Fruit fly (Drosophila melanogaster) whole organism, embryonic: Measurements from ENCODE around the gene CG17855.

Experiments
- CG10321 ChIP-seq: fragments of 200-800 bp; sonication (Bioruptor generic); IDR thresholded peaks from 2 replicates; pipeline ENCODE4 v1.3.6; 2022; ENCODE audit warnings: missing biosample characterization, missing genetic modification characterization
- CG10366 ChIP-seq: fragments of 200-800 bp; sonication (Bioruptor generic); IDR thresholded peaks from 2 replicates; pipeline ENCODE4 v1.3.6; 2022; ENCODE audit warnings: missing biosample characterization, missing genetic modification characterization
- CG10565 ChIP-seq: fragments of 200-800 bp; sonication (Bioruptor generic); optimal IDR thresholded peaks from 3 replicates; lab custom pipeline; 2016; ENCODE audit warnings: missing biosample characterization, mild to moderate bottlenecking, missing genetic modification characterization
- CG10654 ChIP-seq: fragments of 200-800 bp; sonication (Bioruptor generic); optimal IDR thresholded peaks from 2 replicates; lab custom pipeline; 2016; ENCODE audit warnings: missing biosample characterization, missing genetic modification characterization
- CG11247 ChIP-seq: fragments of 200-800 bp; sonication (Bioruptor generic); IDR thresholded peaks from 2 replicates; pipeline ENCODE4 v1.3.6; 2022; ENCODE audit warnings: missing biosample characterization, missing genetic modification characterization
- CG11398 ChIP-seq: fragments of 200-800 bp; sonication (Bioruptor generic); optimal IDR thresholded peaks from 2 replicates; lab custom pipeline; 2016; ENCODE audit warnings: missing biosample characterization, missing genetic modification characterization
- CG11560 ChIP-seq: fragments of 200-800 bp; sonication (Bioruptor generic); IDR thresholded peaks from 3 replicates; pipeline ENCODE4 v1.3.6; 2022; ENCODE audit warnings: missing biosample characterization, missing genetic modification characterization
- CG13775 ChIP-seq: fragments of 200-800 bp; sonication (Bioruptor generic); optimal IDR thresholded peaks from 3 replicates; lab custom pipeline; 2017; ENCODE audit warnings: missing biosample characterization, mild to moderate bottlenecking, missing genetic modification characterization
- CG1529 ChIP-seq: fragments of 200-800 bp; sonication (Bioruptor generic); optimal IDR thresholded peaks from 3 replicates; lab custom pipeline; 2018; ENCODE audit warnings: missing biosample characterization, missing genetic modification characterization
- CG15514 ChIP-seq: fragments of 200-800 bp; sonication (Bioruptor generic); optimal IDR thresholded peaks from 3 replicates; lab custom pipeline; 2017; ENCODE audit warnings: missing biosample characterization, missing genetic modification characterization, mild to moderate bottlenecking, moderate library complexity, missing genetic modification reagents
- CG16779 ChIP-seq: fragments of 200-800 bp; sonication (Bioruptor generic); IDR thresholded peaks from 2 replicates; pipeline ENCODE4 v1.3.6; 2022; ENCODE audit warnings: missing biosample characterization, missing genetic modification characterization
- CG17568 ChIP-seq: fragments of 200-800 bp; sonication (Bioruptor generic); optimal IDR thresholded peaks from 2 replicates; lab custom pipeline; 2018; ENCODE audit warnings: missing biosample characterization, mild to moderate bottlenecking, missing genetic modification characterization, moderate library complexity
- CG3065 ChIP-seq: fragments of 200-800 bp; sonication (Bioruptor generic); optimal IDR thresholded peaks from 2 replicates; lab custom pipeline; 2016; ENCODE audit warnings: missing biosample characterization, missing genetic modification characterization
- CG32532 ChIP-seq: fragments of 200-800 bp; sonication (Bioruptor generic); IDR thresholded peaks from 2 replicates; pipeline ENCODE4 v1.3.6; 2022; ENCODE audit warnings: missing biosample characterization, missing genetic modification characterization
- CG32772 ChIP-seq: fragments of 200-800 bp; sonication (Bioruptor generic); IDR thresholded peaks from 2 replicates; pipeline ENCODE4 v1.3.6; 2022; ENCODE audit warnings: missing biosample characterization, missing genetic modification characterization
- CG42726 ChIP-seq: fragments of 200-800 bp; sonication (Bioruptor generic); IDR thresholded peaks from 2 replicates; pipeline ENCODE4 v1.3.6; 2022; ENCODE audit warnings: missing biosample characterization, missing genetic modification characterization; ENCODE audit not compliant: partially characterized antibody
- CG7556 ChIP-seq: fragments of 200-800 bp; sonication (Bioruptor generic); optimal IDR thresholded peaks from 2 replicates; lab custom pipeline; 2017; ENCODE audit warnings: missing biosample characterization, mild to moderate bottlenecking, missing genetic modification characterization
- Fer1 ChIP-seq: fragments of 200-800 bp; sonication (Bioruptor generic); optimal IDR thresholded peaks from 2 replicates; lab custom pipeline; 2017; ENCODE audit warnings: missing biosample characterization, mild to moderate bottlenecking, missing genetic modification characterization
- Gug ChIP-seq: fragments of 200-800 bp; sonication (Bioruptor generic); IDR thresholded peaks from 4 replicates; pipeline ENCODE4 v1.3.6; 2022; ENCODE audit warnings: missing biosample characterization, missing genetic modification characterization
- H2.0 ChIP-seq: fragments of 200-800 bp; sonication (Bioruptor generic); IDR thresholded peaks from 2 replicates; pipeline ENCODE4 v1.3.6; 2022; ENCODE audit warnings: missing biosample characterization, missing genetic modification characterization
- Hr51 ChIP-seq, 2 experiments: fragments of 200-800 bp; sonication (Bioruptor generic); optimal IDR thresholded peaks; 2 replicates in 1 of 2; 3 replicates in 1 of 2; lab custom pipeline; 2016 to 2018; ENCODE audit warnings: missing biosample characterization in 2 of 2, missing genetic modification characterization in 2 of 2, mild to moderate bottlenecking in 1 of 2, moderate library complexity in 1 of 2
- Meics ChIP-seq: fragments of 200-800 bp; sonication (Bioruptor generic); optimal IDR thresholded peaks from 2 replicates; lab custom pipeline; 2017; ENCODE audit warnings: missing biosample characterization, mild to moderate bottlenecking, missing genetic modification characterization
- Mes4 ChIP-seq: fragments of 200-800 bp; sonication (Bioruptor generic); optimal IDR thresholded peaks from 2 replicates; lab custom pipeline; 2016; ENCODE audit warnings: missing biosample characterization, missing genetic modification characterization
- Mrtf ChIP-seq: fragments of 200-800 bp; sonication (Bioruptor generic); IDR thresholded peaks from 3 replicates; pipeline ENCODE4 v1.3.6; 2022; ENCODE audit warnings: missing biosample characterization, missing genetic modification characterization
- PHDP ChIP-seq: fragments of 200-800 bp; sonication (Bioruptor generic); optimal IDR thresholded peaks from 3 replicates; lab custom pipeline; 2018; ENCODE audit warnings: missing biosample characterization, mild to moderate bottlenecking, missing genetic modification characterization, moderate library complexity
- Pdp1 ChIP-seq, 2 experiments: fragments of 200-800 bp; sonication (Bioruptor generic); optimal IDR thresholded peaks; 3 replicates each; lab custom pipeline; 2016; ENCODE audit warnings: missing biosample characterization in 2 of 2, missing genetic modification characterization in 2 of 2, mild to moderate bottlenecking in 1 of 2, moderate library complexity in 1 of 2
- Trl ChIP-seq, 3 experiments: fragments of >200 bp in 2 of 3; fragments of 200-800 bp in 1 of 3; sonication (Bioruptor generic) in 1 of 3; optimal IDR thresholded peaks; 2 replicates in 1 of 3; 3 replicates in 2 of 3; lab custom pipeline; 2016 to 2017; ENCODE audit warnings: missing biosample characterization in 1 of 3, missing genetic modification characterization in 1 of 3
- Xbp1 ChIP-seq: fragments of 200-800 bp; sonication (Bioruptor generic); optimal IDR thresholded peaks from 3 replicates; lab custom pipeline; 2016; ENCODE audit warnings: missing biosample characterization, mild to moderate bottlenecking, missing genetic modification characterization
- br ChIP-seq: fragments of >200 bp; optimal IDR thresholded peaks from 2 replicates; lab custom pipeline; 2017
- cas ChIP-seq: fragments of 200-800 bp; sonication (Bioruptor generic); IDR thresholded peaks from 2 replicates; pipeline ENCODE4 v1.3.6; 2022; ENCODE audit warnings: missing biosample characterization, missing genetic modification characterization
- ci ChIP-seq: fragments of 200-800 bp; sonication (Bioruptor generic); IDR thresholded peaks from 3 replicates; pipeline ENCODE4 v1.3.6; 2022; ENCODE audit warnings: missing biosample characterization, missing genetic modification characterization
- dati ChIP-seq: fragments of 200-800 bp; sonication (Bioruptor generic); IDR thresholded peaks from 2 replicates; pipeline ENCODE4 v1.3.6; 2022; ENCODE audit warnings: missing biosample characterization, missing genetic modification characterization
- dysf ChIP-seq: fragments of 200-800 bp; sonication (Bioruptor generic); IDR thresholded peaks from 3 replicates; pipeline ENCODE4 v1.3.6; 2022; ENCODE audit warnings: missing biosample characterization, missing genetic modification characterization
- fru ChIP-seq: fragments of >200 bp; optimal IDR thresholded peaks from 2 replicates; lab custom pipeline; 2017
- gsb-n ChIP-seq: fragments of 200-800 bp; sonication (Bioruptor generic); optimal IDR thresholded peaks from 3 replicates; lab custom pipeline; 2018; ENCODE audit warnings: missing biosample characterization, mild to moderate bottlenecking, missing genetic modification characterization
- gt ChIP-seq: fragments of 200-800 bp; sonication (Bioruptor generic); IDR thresholded peaks from 2 replicates; pipeline ENCODE4 v1.3.6; 2022; ENCODE audit warnings: missing biosample characterization, missing genetic modification characterization
- hth ChIP-seq: fragments of >200 bp; optimal IDR thresholded peaks from 2 replicates; lab custom pipeline; 2017; ENCODE audit warnings: inconsistent platforms
- ind ChIP-seq: fragments of 200-800 bp; sonication (Bioruptor generic); optimal IDR thresholded peaks from 3 replicates; lab custom pipeline; 2016; ENCODE audit warnings: missing biosample characterization, missing genetic modification characterization
- lbe ChIP-seq: fragments of 200-800 bp; sonication (Bioruptor generic); optimal IDR thresholded peaks from 2 replicates; lab custom pipeline; 2016; ENCODE audit warnings: missing biosample characterization, mild to moderate bottlenecking, missing genetic modification characterization
- lov ChIP-seq, 2 experiments: fragments of 200-800 bp in 1 of 2; fragments of >200 bp in 1 of 2; sonication (Bioruptor generic) in 1 of 2; IDR thresholded peaks in 1 of 2; optimal IDR thresholded peaks in 1 of 2; 2 replicates in 1 of 2; 3 replicates in 1 of 2; pipeline versions ENCODE4 v1.3.6 to Lab custom; 2017 to 2022; ENCODE audit warnings: missing biosample characterization in 1 of 2, missing genetic modification characterization in 1 of 2
- org-1 ChIP-seq: fragments of 200-800 bp; sonication (Bioruptor generic); optimal IDR thresholded peaks from 2 replicates; lab custom pipeline; 2017; ENCODE audit warnings: missing biosample characterization, missing genetic modification characterization
- p53 ChIP-seq: fragments of 200-800 bp; sonication (Bioruptor generic); optimal IDR thresholded peaks from 2 replicates; lab custom pipeline; 2016; ENCODE audit warnings: missing biosample characterization, missing genetic modification characterization
- pb ChIP-seq: fragments of 200-800 bp; sonication (Bioruptor generic); optimal IDR thresholded peaks from 3 replicates; lab custom pipeline; 2016; ENCODE audit warnings: missing biosample characterization, missing genetic modification characterization
- psq ChIP-seq: fragments of 200-800 bp; sonication (Bioruptor generic); optimal IDR thresholded peaks from 2 replicates; lab custom pipeline; 2017; ENCODE audit warnings: missing biosample characterization, missing genetic modification characterization
- sisA ChIP-seq: fragments of 200-800 bp; sonication (Bioruptor generic); IDR thresholded peaks from 2 replicates; pipeline ENCODE4 v1.3.6; 2022; ENCODE audit warnings: missing biosample characterization, missing genetic modification characterization
- tin ChIP-seq: fragments of 200-800 bp; sonication (Bioruptor generic); optimal IDR thresholded peaks from 3 replicates; lab custom pipeline; 2016; ENCODE audit warnings: missing biosample characterization, missing genetic modification characterization
- ttk ChIP-seq: fragments of 200-800 bp; sonication (Bioruptor generic); IDR thresholded peaks from 2 replicates; pipeline ENCODE4 v2.1.2; 2022; ENCODE audit warnings: missing biosample characterization, missing genetic modification characterization
- tx ChIP-seq: fragments of 200-800 bp; sonication (Bioruptor generic); optimal IDR thresholded peaks from 2 replicates; lab custom pipeline; 2016; ENCODE audit warnings: missing biosample characterization, missing genetic modification characterization
- vnd ChIP-seq: fragments of 200-800 bp; sonication (Bioruptor generic); IDR thresholded peaks from 3 replicates; pipeline ENCODE4 v1.3.6; 2022; ENCODE audit warnings: missing biosample characterization, missing genetic modification characterization; ENCODE audit not compliant: partially characterized antibody

Gene CG17855

dm6 chr2L:9520886-9521868 lies 19.1 kb upstream of the CG17855 start, which contains the start of gene Oatp30B (continued):
- TF ChIP-seq Trl (optimal IDR thresholded peaks at IDR 0.05; lab: Kevin White, UChicago) (peak; percentile 67 to 77), Trl (GFP tag; optimal IDR thresholded peaks at IDR 0.05; lab: Kevin White, UChicago) (peak; percentile 96), CG16779 (peak; percentile 96), pb (peak; percentile 89), CG17568 (peak; percentile 93), CG32772 (peak; percentile 96), sisA (GFP tag; lab: Robert Waterston, UW) (peak; percentile 96), fru (lab: Kevin White, UChicago) (no peak), Meics (GFP tag; lab: Kevin White, UChicago) (peak; percentile 94), dati (GFP tag; lab: Robert Waterston, UW) (peak; percentile 95), CG11398 (GFP tag; lab: Kevin White, UChicago) (peak; percentile 87), CG10565 (peak; percentile 79), Fer1 (GFP tag; lab: Kevin White, UChicago) (peak; percentile 96), dysf (GFP tag; lab: Robert Waterston, UW) (peak; percentile 97), Mes4 (GFP tag; lab: Kevin White, UChicago) (peak; percentile 91), lbe (GFP tag; lab: Kevin White, UChicago) (peak; percentile 92), org-1 (GFP tag; lab: Kevin White, UChicago) (peak; percentile 82), H2.0 (GFP tag; lab: Robert Waterston, UW) (peak; percentile 97), Hr51 (GFP tag; optimal IDR thresholded peaks at IDR 0.05; lab: Kevin White, UChicago) (peak; percentile 96), tx (peak; percentile 94), vnd (GFP tag; lab: Robert Waterston, UW) (peak; percentile 96), Mrtf (GFP tag; lab: Robert Waterston, UW) (peak; percentile 95), Pdp1 (GFP tag; optimal IDR thresholded peaks at IDR 0.05; lab: Kevin White, UChicago) (peak; percentile 95), br (lab: Kevin White, UChicago) (no peak), ttk (GFP tag; lab: Robert Waterston, UW) (peak; percentile 95), CG1529 (peak; percentile 88), Gug (GFP tag; lab: Robert Waterston, UW) (peak; percentile 92), p53 (peak; percentile 85), Xbp1 (peak; percentile 98), ind (GFP tag; lab: Kevin White, UChicago) (peak; percentile 97), lov (optimal IDR thresholded peaks at IDR 0.05; lab: Kevin White, UChicago) (no peak), lov (GFP tag; IDR thresholded peaks at IDR 0.05; lab: Robert Waterston, UW) (peak; percentile 97), CG10654 (GFP tag; lab: Kevin White, UChicago) (peak; percentile 97), tin (GFP tag; lab: Kevin White, UChicago) (peak; percentile 98), cas (GFP tag; lab: Robert Waterston, UW) (peak; percentile 97), hth (no peak), CG10366 (GFP tag; lab: Robert Waterston, UW) (peak; percentile 98), CG42726 (GFP tag; lab: Robert Waterston, UW) (peak; percentile 76; the same call in 1 of the 2 replicates), CG13775 (GFP tag; lab: Kevin White, UChicago) (peak; percentile 96), CG15514 (GFP tag; lab: Kevin White, UChicago) (peak; percentile 94), psq (GFP tag; lab: Kevin White, UChicago) (peak; percentile 99), CG3065 (GFP tag; lab: Kevin White, UChicago) (peak; percentile 87), PHDP (tag; lab: Kevin White, UChicago) (peak; percentile 98), CG32532 (GFP tag; lab: Robert Waterston, UW) (peak; percentile 98), gt (GFP tag; lab: Robert Waterston, UW) (peak; percentile 93), ci (peak; percentile 98), CG11560 (peak; percentile 89; the same call in 2 of the 3 replicates), gsb-n (peak; percentile 96), CG11247 (GFP tag; lab: Robert Waterston, UW) (peak; percentile 98), CG7556 (GFP tag; lab: Kevin White, UChicago) (peak; percentile 94), CG10321 (GFP tag; lab: Robert Waterston, UW) (peak; percentile 80)
